Worm (Caenorhabditis elegans) whole organism, L4/young adult: Measurements from ENCODE around the gene C27D6.11.
"Not testable (repeated sequence)": the region's sequence is repeated elsewhere in the genome, so short reads cannot be mapped to it uniquely, and the experiment has no call there.

Source experiments
- W03F9.2 ChIP-seq: fragments of 150-350 bp; optimal IDR thresholded peaks from 2 replicates; lab custom pipeline; 2014; ENCODE audit warnings: missing biosample characterization, missing genetic modification characterization
- dao-5 ChIP-seq: sonication (generic microtip); optimal IDR thresholded peaks from 2 replicates; lab custom pipeline; 2016; ENCODE audit warnings: missing genotype, missing genetic modification characterization, moderate library complexity, missing compliant biosample characterization
- him-1 ChIP-seq: sonication (generic microtip); optimal IDR thresholded peaks from 2 replicates; lab custom pipeline; 2016; ENCODE audit warnings: missing genotype, missing genetic modification reagents, missing genetic modification characterization, missing compliant biosample characterization

Gene C27D6.11

ce11 chrII:5115235-5115634 lies 45.8 kb downstream of the C27D6.11 start, which contains the start of gene msp-74:
TSS of gene msp-74 (minus strand) at chrII:5115335.
- not testable (repeated sequence) for TF ChIP-seq W03F9.2 (tag; lab: Kevin White, UChicago); him-1; dao-5 (tag; lab: Kevin White, UChicago)

ce11 chrII:5112082-5112481 lies 48.9 kb downstream of the C27D6.11 start, which contains the start of gene F09C12.8:
TSS of gene F09C12.8 (plus strand) at chrII:5112382.
- TF ChIP-seq him-1: no peak
- no peak for TF ChIP-seq dao-5 (tag; lab: Kevin White, UChicago)
- no peak for TF ChIP-seq W03F9.2 (tag; lab: Kevin White, UChicago)
